Worm (Caenorhabditis elegans) whole organism, L1 larva: Measurements from ENCODE around the gene C49G7.7.
A peak's percentile ranks its signal among the peaks of the same experiment; 100 is the strongest.

Source experiments
- ces-1 ChIP-seq: fragments of 150-350 bp; optimal IDR thresholded peaks from 2 replicates; lab custom pipeline; 2014; ENCODE audit warnings: missing biosample characterization, missing genetic modification reagents, missing genetic modification characterization
- elt-3 ChIP-seq, 6 experiments: fragments of 150-350 bp in 1 of 6; sonication (generic microtip); optimal IDR thresholded peaks; 2 replicates each; lab custom pipeline; 2017 to 2018; ENCODE audit warnings: missing biosample characterization in 6 of 6, missing genetic modification characterization in 6 of 6, inconsistent platforms in 1 of 6
- lin-13 ChIP-seq: fragments of 150-350 bp; optimal IDR thresholded peaks from 2 replicates; lab custom pipeline; 2014; ENCODE audit warnings: missing biosample characterization, missing genetic modification reagents, missing genetic modification characterization
- lsy-2 ChIP-seq, 2 experiments: fragments of 150-350 bp; optimal IDR thresholded peaks; 2 replicates each; lab custom pipeline; 2014; ENCODE audit warnings: missing biosample characterization in 2 of 2, missing genetic modification characterization in 2 of 2
- mdl-1 ChIP-seq, 2 experiments: fragments of 150-350 bp; optimal IDR thresholded peaks; 2 replicates each; lab custom pipeline; 2014 to 2017; ENCODE audit warnings: missing biosample characterization in 2 of 2, missing genetic modification characterization in 2 of 2, inconsistent platforms in 1 of 2
- nhr-237 ChIP-seq: fragments of 150-350 bp; optimal IDR thresholded peaks from 2 replicates; lab custom pipeline; 2014; ENCODE audit warnings: missing biosample characterization, missing genetic modification characterization
- nhr-85 ChIP-seq: sonication (generic microtip); peaks from one replicate; lab custom pipeline; 2016; ENCODE audit warnings: missing genetic modification characterization, inconsistent platforms, missing compliant biosample characterization
- sup-37 ChIP-seq: fragments of 200-800 bp; sonication (Bioruptor generic); optimal IDR thresholded peaks from 2 replicates; lab custom pipeline; 2018; ENCODE audit warnings: mild to moderate bottlenecking, missing genetic modification characterization, missing compliant biosample characterization
- tbx-2 ChIP-seq: sonication (generic microtip); optimal IDR thresholded peaks from 2 replicates; lab custom pipeline; 2016; ENCODE audit warnings: missing genetic modification characterization, missing compliant biosample characterization
- unc-30 ChIP-seq: sonication (generic microtip); optimal IDR thresholded peaks from 2 replicates; lab custom pipeline; 2017; ENCODE audit warnings: missing biosample characterization, missing genetic modification characterization
- zag-1 ChIP-seq: fragments of 150-350 bp; optimal IDR thresholded peaks from 2 replicates; lab custom pipeline; 2014; ENCODE audit warnings: missing biosample characterization, missing genetic modification characterization

- no peak for TF ChIP-seq nhr-237
- TF ChIP-seq elt-3 (tag; optimal IDR thresholded peaks at IDR 0.05; lab: Kevin White, UChicago) = peak in 1 of 6 experiments; percentile 19
- no peak for TF ChIP-seq sup-37 (GFP tag; lab: Kevin White, UChicago)
- TF ChIP-seq zag-1 (tag; lab: Kevin White, UChicago) = no peak
- no peak for TF ChIP-seq ces-1 (GFP tag; lab: Kevin White, UChicago)
- no peak for TF ChIP-seq mdl-1 (tag; optimal IDR thresholded peaks at IDR 0.05; lab: Kevin White, UChicago)
- TF ChIP-seq lin-13 = no peak
- no peak for TF ChIP-seq tbx-2 (tag; lab: Kevin White, UChicago)
- peak; percentile 88 for TF ChIP-seq nhr-85 (tag; lab: Kevin White, UChicago)
- TF ChIP-seq lsy-2 (tag; optimal IDR thresholded peaks at IDR 0.05; lab: Kevin White, UChicago) = no peak
- no peak for TF ChIP-seq unc-30 (tag; lab: Kevin White, UChicago)
Measured at ce11 chrV:3985104-3985503, 49.2 kb upstream of the C49G7.7 start.
